Fruit fly (Drosophila melanogaster): Measurements from ENCODE around the gene pst.

DNA sequence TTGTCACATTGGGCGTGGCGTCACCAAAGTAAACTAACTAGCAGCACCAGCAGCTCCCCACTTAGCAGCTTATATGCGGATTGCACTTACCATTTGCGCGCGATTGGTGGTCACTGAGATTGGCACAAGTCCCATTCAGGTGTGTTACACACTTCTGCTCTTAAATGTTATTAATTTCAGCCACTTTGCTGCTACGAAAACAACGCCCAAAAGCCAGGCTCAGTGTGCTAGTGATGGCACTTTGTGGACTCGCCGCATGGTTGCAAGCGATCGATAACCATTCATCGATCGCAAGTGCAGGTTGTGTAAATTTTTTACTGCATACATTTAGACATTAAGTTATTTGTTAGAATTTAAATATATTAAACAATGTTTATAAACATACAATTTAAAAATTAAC lies 25.1 kb downstream of the pst start, which contains the start of the genes wrm1 and wrm2:
- TF ChIP-seq CG8478 (optimal IDR thresholded peaks at IDR 0.05) (no peak), CTCF (optimal IDR thresholded peaks at IDR 0.05) (no peak)

Data from S2 (cell line).